Worm (Caenorhabditis elegans) whole organism, L1 larva: ENCODE results near the gene C55C3.8.

Experiments used
- egl-27 ChIP-seq, 2 experiments: fragments of 150-350 bp in 1 of 2; sonication (generic microtip); optimal IDR thresholded peaks; 3 replicates each; lab custom pipeline; 2017 to 2018; ENCODE audit warnings: missing biosample characterization in 2 of 2, missing genetic modification characterization in 2 of 2, missing genetic modification reagents in 2 of 2
- fos-1 ChIP-seq: fragments of 150-350 bp; optimal IDR thresholded peaks from 2 replicates; lab custom pipeline; 2014; ENCODE audit warnings: missing biosample characterization, missing genetic modification characterization
- hlh-4 ChIP-seq: sonication (generic microtip); optimal IDR thresholded peaks from 2 replicates; lab custom pipeline; 2016; ENCODE audit warnings: mild to moderate bottlenecking, missing genetic modification characterization, missing compliant biosample characterization
- lin-35 ChIP-seq, 2 experiments: fragments of 150-350 bp; optimal IDR thresholded peaks; 2 replicates each; lab custom pipeline; 2014; ENCODE audit warnings: missing biosample characterization in 2 of 2, missing genetic modification characterization in 2 of 2, missing genetic modification reagents in 2 of 2
- lsy-2 ChIP-seq, 2 experiments: fragments of 150-350 bp; optimal IDR thresholded peaks; 2 replicates each; lab custom pipeline; 2014; ENCODE audit warnings: missing biosample characterization in 2 of 2, missing genetic modification characterization in 2 of 2
- nhr-12 ChIP-seq: sonication (generic microtip); optimal IDR thresholded peaks from 2 replicates; lab custom pipeline; 2017; ENCODE audit warnings: missing biosample characterization, missing genetic modification characterization
- nhr-90 ChIP-seq: sonication (generic microtip); optimal IDR thresholded peaks from 2 replicates; lab custom pipeline; 2016; ENCODE audit warnings: mild to moderate bottlenecking, missing genetic modification characterization, missing compliant biosample characterization; ENCODE audit not compliant: poor library complexity
- rnt-1 ChIP-seq: sonication (generic microtip); optimal IDR thresholded peaks from 2 replicates; lab custom pipeline; 2016; ENCODE audit warnings: mild to moderate bottlenecking, missing genetic modification characterization, moderate library complexity, missing compliant biosample characterization

DNA sequence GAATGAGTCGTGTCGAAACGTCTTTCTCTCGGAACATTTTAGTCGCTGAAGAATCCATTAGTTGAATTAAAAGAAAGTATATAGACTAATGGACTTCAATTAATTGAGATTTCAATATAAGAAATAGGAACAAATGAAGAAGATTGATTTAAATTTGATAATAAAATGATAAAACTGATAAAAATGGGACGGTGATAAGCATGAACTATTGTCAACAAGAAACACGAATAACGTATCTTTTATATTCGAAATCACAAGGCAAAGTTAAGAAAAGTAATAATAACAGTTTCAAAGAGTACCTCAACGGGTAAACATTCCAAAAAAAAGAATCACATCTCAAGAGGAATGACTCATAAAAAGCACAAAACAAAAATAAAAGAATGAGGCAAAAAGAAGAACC, 21.4 kb upstream of the C55C3.8 start, which contains the start of gene T19E7.6:
- TF ChIP-seq hlh-4 (tag; lab: Kevin White, UChicago) (no peak), lin-35 (GFP tag; optimal IDR thresholded peaks at IDR 0.05; lab: Kevin White, UChicago) (no peak), fos-1 (tag; lab: Kevin White, UChicago) (no peak), lsy-2 (tag; optimal IDR thresholded peaks at IDR 0.05; lab: Kevin White, UChicago) (no peak), egl-27 (tag; optimal IDR thresholded peaks at IDR 0.05; lab: Kevin White, UChicago) (no peak), nhr-90 (tag; lab: Kevin White, UChicago) (no peak), nhr-12 (tag; lab: Kevin White, UChicago) (no peak), rnt-1 (tag; lab: Kevin White, UChicago) (no peak)
